Worm (Caenorhabditis elegans) whole organism, L4 larva: ENCODE results near the gene R09F10.8.

Experiments used
- egl-27 ChIP-seq: sonication (generic microtip); optimal IDR thresholded peaks from 3 replicates; lab custom pipeline; 2017; ENCODE audit warnings: missing biosample characterization, missing genetic modification reagents, missing genetic modification characterization
- snpc-4 ChIP-seq: fragments of 150-350 bp; optimal IDR thresholded peaks from 2 replicates; lab custom pipeline; 2014; ENCODE audit warnings: missing biosample characterization, missing genetic modification characterization

DNA sequence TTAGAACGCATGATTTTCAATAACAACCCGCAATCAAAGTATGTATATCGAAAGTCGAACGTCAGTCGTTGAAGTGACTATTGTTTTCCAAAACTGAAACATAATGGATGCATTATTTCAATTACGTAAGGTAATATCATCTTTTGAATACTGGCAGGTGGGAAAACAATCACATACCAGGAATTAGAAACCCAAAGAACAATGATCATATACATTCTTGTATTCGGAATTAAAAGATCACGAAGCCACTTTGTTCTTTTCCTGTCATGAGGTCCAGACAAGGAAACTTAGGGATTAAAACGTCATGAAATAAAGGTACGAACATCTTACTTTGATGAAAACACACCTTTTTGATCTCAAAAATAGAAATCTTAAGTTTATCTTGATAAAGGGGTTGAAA is 36.1 kb upstream of the R09F10.8 start:
- TF ChIP-seq snpc-4 (tag; lab: Kevin White, UChicago) (no peak), egl-27 (no peak)
